Fruit fly (Drosophila melanogaster) whole organism, embryonic: ENCODE results near the gene CG4607.

ENCODE experiments used
- CG10147 ChIP-seq: fragments of 200-800 bp; sonication (Bioruptor generic); optimal IDR thresholded peaks from 2 replicates; lab custom pipeline; 2019; ENCODE audit warnings: missing biosample characterization, mild to moderate bottlenecking, missing genetic modification characterization, moderate library complexity
- CG10274 ChIP-seq: fragments of 200-800 bp; sonication (Bioruptor generic); optimal IDR thresholded peaks from 3 replicates; lab custom pipeline; 2017; ENCODE audit warnings: missing biosample characterization, mild to moderate bottlenecking, missing genetic modification characterization
- CG12071 ChIP-seq: fragments of 200-800 bp; sonication (Bioruptor generic); optimal IDR thresholded peaks from 3 replicates; lab custom pipeline; 2018; ENCODE audit warnings: missing biosample characterization, mild to moderate bottlenecking, missing genetic modification characterization
- CG12236 ChIP-seq: fragments of 200-800 bp; sonication (Bioruptor generic); optimal IDR thresholded peaks from 2 replicates; lab custom pipeline; 2016; ENCODE audit warnings: missing biosample characterization, missing genetic modification characterization
- CG12299 ChIP-seq: fragments of 200-800 bp; sonication (Bioruptor generic); optimal IDR thresholded peaks from 2 replicates; lab custom pipeline; 2018; ENCODE audit warnings: missing biosample characterization, mild to moderate bottlenecking, missing genetic modification characterization
- CG12769 ChIP-seq: fragments of 200-800 bp; sonication (Bioruptor generic); optimal IDR thresholded peaks from 2 replicates; lab custom pipeline; 2019; ENCODE audit warnings: missing biosample characterization, mild to moderate bottlenecking, missing genetic modification characterization, moderate library complexity
- CG12942 ChIP-seq: fragments of 200-800 bp; sonication (Bioruptor generic); optimal IDR thresholded peaks from 3 replicates; lab custom pipeline; 2016; ENCODE audit warnings: missing biosample characterization, missing genetic modification characterization
- CG14710 ChIP-seq: fragments of 200-800 bp; sonication (Bioruptor generic); optimal IDR thresholded peaks from 3 replicates; lab custom pipeline; 2019; ENCODE audit warnings: missing biosample characterization, mild to moderate bottlenecking, missing genetic modification characterization, moderate library complexity
- CG1603 ChIP-seq: fragments of 200-800 bp; sonication (Bioruptor generic); optimal IDR thresholded peaks from 2 replicates; lab custom pipeline; 2019; ENCODE audit warnings: missing biosample characterization, mild to moderate bottlenecking, missing genetic modification characterization, moderate library complexity
- CG17385 ChIP-seq: fragments of 200-800 bp; sonication (Bioruptor generic); optimal IDR thresholded peaks from 3 replicates; lab custom pipeline; 2018; ENCODE audit warnings: missing biosample characterization, mild to moderate bottlenecking, missing genetic modification characterization
- CG17612 ChIP-seq: fragments of 200-800 bp; sonication (Bioruptor generic); IDR thresholded peaks from 2 replicates; pipeline ENCODE4 v1.3.6; 2022; ENCODE audit warnings: missing biosample characterization, missing genetic modification characterization
- CG18262 ChIP-seq: fragments of 200-800 bp; optimal IDR thresholded peaks from 3 replicates; lab custom pipeline; 2019; ENCODE audit warnings: missing biosample characterization, mild to moderate bottlenecking, missing genetic modification characterization, moderate library complexity
- CG2712 ChIP-seq: fragments of 200-800 bp; optimal IDR thresholded peaks from 3 replicates; lab custom pipeline; 2019; ENCODE audit warnings: missing biosample characterization, mild to moderate bottlenecking, missing genetic modification characterization, moderate library complexity
- CG2889 ChIP-seq: fragments of 200-800 bp; sonication (Bioruptor generic); IDR thresholded peaks from 3 replicates; pipeline ENCODE4 v1.3.6; 2022; ENCODE audit warnings: missing biosample characterization, missing genetic modification characterization
- CG31365 ChIP-seq: fragments of 200-800 bp; sonication (Bioruptor generic); optimal IDR thresholded peaks from 2 replicates; lab custom pipeline; 2018; ENCODE audit warnings: missing biosample characterization, mild to moderate bottlenecking, missing genetic modification characterization
- CG31441 ChIP-seq: fragments of 200-800 bp; sonication (Bioruptor generic); IDR thresholded peaks from 2 replicates; pipeline ENCODE4 v1.3.6; 2022; ENCODE audit warnings: missing biosample characterization, missing genetic modification characterization
- CG3163 ChIP-seq: fragments of 200-800 bp; sonication (Bioruptor generic); optimal IDR thresholded peaks from 3 replicates; lab custom pipeline; 2016; ENCODE audit warnings: missing biosample characterization, missing genetic modification characterization
- CG32772 ChIP-seq: fragments of 200-800 bp; sonication (Bioruptor generic); IDR thresholded peaks from 2 replicates; pipeline ENCODE4 v1.3.6; 2022; ENCODE audit warnings: missing biosample characterization, missing genetic modification characterization
- CG4360 ChIP-seq: fragments of 200-800 bp; sonication (Bioruptor generic); IDR thresholded peaks from 2 replicates; pipeline ENCODE4 v1.3.6; 2022; ENCODE audit warnings: missing biosample characterization, missing genetic modification characterization
- CG4617 ChIP-seq: fragments of 200-800 bp; sonication (Bioruptor generic); optimal IDR thresholded peaks from 3 replicates; lab custom pipeline; 2016; ENCODE audit warnings: missing biosample characterization, missing genetic modification characterization, borderline replicate concordance
- CG6254 ChIP-seq: fragments of 200-800 bp; sonication (Bioruptor generic); optimal IDR thresholded peaks from 3 replicates; lab custom pipeline; 2017; ENCODE audit warnings: mild to moderate bottlenecking, missing biosample characterization, missing genetic modification reagents, missing genetic modification characterization
- CG6654 ChIP-seq: fragments of 200-800 bp; sonication (Bioruptor generic); optimal IDR thresholded peaks from 2 replicates; lab custom pipeline; 2017; ENCODE audit warnings: missing biosample characterization, mild to moderate bottlenecking, missing genetic modification characterization
- CG8359 ChIP-seq: fragments of 200-800 bp; sonication (Bioruptor generic); optimal IDR thresholded peaks from 2 replicates; lab custom pipeline; 2017; ENCODE audit warnings: missing biosample characterization, mild to moderate bottlenecking, missing genetic modification characterization, borderline replicate concordance
- CG8765 ChIP-seq: fragments of 200-800 bp; sonication (Bioruptor generic); IDR thresholded peaks from 2 replicates; pipeline ENCODE4 v1.3.6; 2022; ENCODE audit warnings: missing biosample characterization, missing genetic modification characterization
- CG8924 ChIP-seq: fragments of 200-800 bp; optimal IDR thresholded peaks from 3 replicates; lab custom pipeline; 2019; ENCODE audit warnings: missing biosample characterization, mild to moderate bottlenecking, missing genetic modification characterization, moderate library complexity
- CG9727 ChIP-seq: fragments of 200-800 bp; sonication (Bioruptor generic); optimal IDR thresholded peaks from 3 replicates; lab custom pipeline; 2017; ENCODE audit warnings: missing biosample characterization, mild to moderate bottlenecking, missing genetic modification characterization
- Dfd ChIP-seq, 2 experiments: fragments of >200 bp; optimal IDR thresholded peaks; 2 replicates each; lab custom pipeline; 2017; ENCODE audit warnings: missing biosample characterization in 2 of 2, missing genetic modification characterization in 2 of 2
- Doc2 ChIP-seq: fragments of 200-800 bp; sonication (Bioruptor generic); IDR thresholded peaks from 2 replicates; pipeline ENCODE4 v1.3.6; 2022; ENCODE audit warnings: missing biosample characterization, missing genetic modification characterization
- Dp ChIP-seq: fragments of 200-800 bp; sonication (Bioruptor generic); optimal IDR thresholded peaks from 2 replicates; lab custom pipeline; 2018; ENCODE audit warnings: missing biosample characterization, mild to moderate bottlenecking, missing genetic modification characterization, moderate library complexity
- Opbp ChIP-seq: fragments of 200-800 bp; sonication (Bioruptor generic); IDR thresholded peaks from 3 replicates; pipeline ENCODE4 v1.3.6; 2022; ENCODE audit warnings: missing biosample characterization, missing genetic modification characterization; ENCODE audit not compliant: partially characterized antibody
- Scr ChIP-seq: fragments of 200-800 bp; sonication (Bioruptor generic); IDR thresholded peaks from 2 replicates; pipeline ENCODE4 v1.3.6; 2022; ENCODE audit warnings: missing biosample characterization, missing genetic modification characterization; ENCODE audit not compliant: partially characterized antibody
- Xrp1 ChIP-seq: fragments of 200-800 bp; sonication (Bioruptor generic); IDR thresholded peaks from 2 replicates; pipeline ENCODE4 v1.3.6; 2022; ENCODE audit warnings: missing biosample characterization, missing genetic modification characterization
- YL-1 ChIP-seq: fragments of 200-800 bp; sonication (Bioruptor generic); optimal IDR thresholded peaks from 3 replicates; lab custom pipeline; 2017; ENCODE audit warnings: missing biosample characterization, mild to moderate bottlenecking, missing genetic modification characterization
- ash1 ChIP-seq: fragments of 200-800 bp; sonication (Bioruptor generic); optimal IDR thresholded peaks from 2 replicates; lab custom pipeline; 2018; ENCODE audit warnings: missing biosample characterization, mild to moderate bottlenecking, missing genetic modification characterization
- bab2 ChIP-seq: fragments of 200-800 bp; sonication (Bioruptor generic); optimal IDR thresholded peaks from 2 replicates; lab custom pipeline; 2016; ENCODE audit warnings: missing biosample characterization, missing genetic modification characterization
- chm ChIP-seq: fragments of 200-800 bp; sonication (Bioruptor generic); IDR thresholded peaks from 2 replicates; pipeline ENCODE4 v1.3.6; 2022; ENCODE audit warnings: missing biosample characterization, missing genetic modification characterization
- ems ChIP-seq: fragments of 200-800 bp; sonication (Bioruptor generic); optimal IDR thresholded peaks from 3 replicates; lab custom pipeline; 2016; ENCODE audit warnings: missing biosample characterization, missing genetic modification characterization
- gsb ChIP-seq: fragments of 200-800 bp; sonication (Bioruptor generic); IDR thresholded peaks from 2 replicates; pipeline ENCODE4 v1.3.6; 2022; ENCODE audit warnings: missing biosample characterization, missing genetic modification characterization
- maf-S ChIP-seq: fragments of 200-800 bp; sonication (Bioruptor generic); optimal IDR thresholded peaks from 2 replicates; lab custom pipeline; 2016; ENCODE audit warnings: missing biosample characterization, missing genetic modification characterization
- nmo ChIP-seq: fragments of 200-800 bp; sonication (Bioruptor generic); optimal IDR thresholded peaks from 2 replicates; lab custom pipeline; 2018; ENCODE audit warnings: missing biosample characterization, mild to moderate bottlenecking, missing genetic modification characterization, moderate library complexity
- nom ChIP-seq: fragments of 200-800 bp; sonication (Bioruptor generic); optimal IDR thresholded peaks from 2 replicates; lab custom pipeline; 2017; ENCODE audit warnings: missing biosample characterization, missing genetic modification characterization, mild to moderate bottlenecking, moderate library complexity, missing genetic modification reagents
- pho ChIP-seq: fragments of 200-800 bp; sonication (Bioruptor generic); optimal IDR thresholded peaks from 2 replicates; lab custom pipeline; 2016; ENCODE audit warnings: missing biosample characterization, missing genetic modification characterization
- prd ChIP-seq, 3 experiments: fragments of >200 bp in 2 of 3; fragments of 200-800 bp in 1 of 3; sonication (Bioruptor generic) in 1 of 3; optimal IDR thresholded peaks in 2 of 3; IDR thresholded peaks in 1 of 3; 2 replicates in 2 of 3; 3 replicates in 1 of 3; pipeline versions ENCODE4 v1.3.6 to Lab custom; 2017 to 2022; ENCODE audit warnings: missing biosample characterization in 1 of 3, missing genetic modification characterization in 1 of 3
- pros ChIP-seq: fragments of 200-800 bp; sonication (Bioruptor generic); optimal IDR thresholded peaks from 3 replicates; lab custom pipeline; 2019; ENCODE audit warnings: missing biosample characterization, mild to moderate bottlenecking, missing genetic modification characterization, moderate library complexity
- schlank ChIP-seq: fragments of 200-800 bp; sonication (Bioruptor generic); optimal IDR thresholded peaks from 2 replicates; lab custom pipeline; 2018; ENCODE audit warnings: missing biosample characterization, mild to moderate bottlenecking, missing genetic modification characterization
- sug ChIP-seq: fragments of 200-800 bp; optimal IDR thresholded peaks from 2 replicates; lab custom pipeline; 2019; ENCODE audit warnings: missing biosample characterization, mild to moderate bottlenecking, missing genetic modification characterization, moderate library complexity
- twi ChIP-seq: fragments of 200-800 bp; optimal IDR thresholded peaks from 2 replicates; lab custom pipeline; 2019; ENCODE audit warnings: missing biosample characterization, mild to moderate bottlenecking, missing genetic modification characterization, moderate library complexity
- unc-4 ChIP-seq: fragments of 200-800 bp; sonication (Bioruptor generic); IDR thresholded peaks from 2 replicates; pipeline ENCODE4 v1.3.6; 2022; ENCODE audit warnings: missing biosample characterization, missing genetic modification characterization; ENCODE audit not compliant: partially characterized antibody

Gene CG4607

dm6 chrX:7101302-7102012 lies 32.2 kb downstream of the CG4607 start (continued):
- TF ChIP-seq gsb (GFP tag; lab: Robert Waterston, UW) (peak; percentile 47; the same call in 1 of the 2 replicates), CG10274 (GFP tag; lab: Kevin White, UChicago) (peak; percentile 51), CG12769 (tag; lab: Kevin White, UChicago) (peak; percentile 77), Opbp (no peak), CG12299 (tag; lab: Kevin White, UChicago) (peak; percentile 75), CG31441 (peak; percentile 82), CG32772 (peak; percentile 73), prd (optimal IDR thresholded peaks at IDR 0.05; lab: Kevin White, UChicago) (no peak), prd (GFP tag; IDR thresholded peaks at IDR 0.05; lab: Robert Waterston, UW) (peak; percentile 80), Dp (GFP tag; lab: Kevin White, UChicago) (no peak), CG6654 (GFP tag; lab: Kevin White, UChicago) (peak; percentile 49), CG2889 (GFP tag; lab: Robert Waterston, UW) (peak; percentile 79), CG12236 (peak; percentile 81), nom (peak; percentile 44), CG17385 (GFP tag; lab: Kevin White, UChicago) (peak; percentile 78), CG10147 (GFP tag; lab: Kevin White, UChicago) (peak; percentile 84), CG2712 (tag; lab: Kevin White, UChicago) (peak; percentile 85), CG4617 (GFP tag; lab: Kevin White, UChicago) (peak; percentile 93), unc-4 (no peak), CG17612 (GFP tag; lab: Robert Waterston, UW) (0 out of 2 replicates have a peak, but pooled peaks have one; percentile 15), CG8765 (GFP tag; lab: Robert Waterston, UW) (peak; percentile 22; the same call in 1 of the 2 replicates), Dfd (GFP tag; optimal IDR thresholded peaks at IDR 0.05; lab: Kevin White, UChicago) (no peak), CG9727 (GFP tag; lab: Kevin White, UChicago) (peak; percentile 83), nmo (GFP tag; lab: Kevin White, UChicago) (peak; percentile 95), CG3163 (GFP tag; lab: Kevin White, UChicago) (peak; percentile 60), CG1603 (peak; percentile 69), CG18262 (tag; lab: Kevin White, UChicago) (peak; percentile 87), chm (GFP tag; lab: Robert Waterston, UW) (peak; percentile 79), sug (tag; lab: Kevin White, UChicago) (peak; percentile 72), YL-1 (GFP tag; lab: Kevin White, UChicago) (peak; percentile 36), CG4360 (GFP tag; lab: Robert Waterston, UW) (no peak), maf-S (peak; percentile 85), CG14710 (tag; lab: Kevin White, UChicago) (peak; percentile 72), twi (tag; lab: Kevin White, UChicago) (peak; percentile 74), CG31365 (tag; lab: Kevin White, UChicago) (no peak), ash1 (GFP tag; lab: Kevin White, UChicago) (no peak), ems (peak; percentile 55), CG8924 (tag; lab: Kevin White, UChicago) (peak; percentile 94), Xrp1 (GFP tag; lab: Robert Waterston, UW) (peak; percentile 84), pho (GFP tag; lab: Kevin White, UChicago) (peak; percentile 88), CG6254 (GFP tag; lab: Kevin White, UChicago) (peak; percentile 66), pros (GFP tag; lab: Kevin White, UChicago) (peak; percentile 36), Doc2 (GFP tag; lab: Robert Waterston, UW) (no peak), CG12071 (GFP tag; lab: Kevin White, UChicago) (peak; percentile 40), Scr (GFP tag; lab: Robert Waterston, UW) (no peak), CG8359 (GFP tag; lab: Kevin White, UChicago) (peak; percentile 47), CG12942 (GFP tag; lab: Kevin White, UChicago) (peak; percentile 85), schlank (tag; lab: Kevin White, UChicago) (peak; percentile 71), bab2 (GFP tag; lab: Kevin White, UChicago) (peak; percentile 91)
